Worm (Caenorhabditis elegans) whole organism, L4 larva: ENCODE results near the gene R11H6.4.

Experiments used
- F10B5.3 ChIP-seq: sonication (generic microtip); optimal IDR thresholded peaks from 2 replicates; lab custom pipeline; 2016; ENCODE audit warnings: mild to moderate bottlenecking, missing genetic modification characterization, missing compliant biosample characterization
- F37D6.2 ChIP-seq: sonication (generic microtip); optimal IDR thresholded peaks from 2 replicates; lab custom pipeline; 2016; ENCODE audit warnings: mild to moderate bottlenecking, missing genetic modification characterization, missing compliant biosample characterization
- R02D3.7 ChIP-seq: fragments of 150-350 bp; sonication (generic microtip); optimal IDR thresholded peaks from 3 replicates; lab custom pipeline; 2014; ENCODE audit warnings: missing biosample characterization, missing genetic modification characterization
- T20F7.1 ChIP-seq: fragments of 200-800 bp; sonication (Bioruptor generic); optimal IDR thresholded peaks from 2 replicates; lab custom pipeline; 2018; ENCODE audit warnings: mild to moderate bottlenecking, missing genetic modification characterization, missing compliant biosample characterization
- T26A8.4 ChIP-seq: fragments of 200-800 bp; sonication (Bioruptor generic); IDR thresholded peaks from 2 replicates; pipeline ENCODE4 v1.3.6; 2022; ENCODE audit warnings: missing genetic modification characterization, missing compliant biosample characterization
- Y48G9A.11 ChIP-seq: fragments of 200-800 bp; sonication (Bioruptor generic); IDR thresholded peaks from 2 replicates; pipeline ENCODE4 v1.3.6; 2022; ENCODE audit warnings: missing genetic modification reagents, missing genetic modification characterization, missing compliant biosample characterization
- ama-1 ChIP-seq: fragments of 150-350 bp; optimal IDR thresholded peaks from 2 replicates; lab custom pipeline; 2014; ENCODE audit warnings: inconsistent platforms, mixed read lengths
- attf-4 ChIP-seq: sonication (generic microtip); optimal IDR thresholded peaks from 3 replicates; lab custom pipeline; 2017; ENCODE audit warnings: missing biosample characterization, missing genetic modification characterization
- ceh-20 ChIP-seq: fragments of 200-800 bp; sonication (Bioruptor generic); IDR thresholded peaks from 2 replicates; pipeline ENCODE4 v1.3.6; 2022; ENCODE audit warnings: missing genetic modification reagents, missing genetic modification characterization, missing compliant biosample characterization
- ceh-28 ChIP-seq: fragments of 150-350 bp; optimal IDR thresholded peaks from 2 replicates; lab custom pipeline; 2014; ENCODE audit warnings: missing biosample characterization, missing genetic modification reagents, missing genetic modification characterization
- ceh-62 ChIP-seq: sonication (generic microtip); optimal IDR thresholded peaks from 2 replicates; lab custom pipeline; 2017; ENCODE audit warnings: missing biosample characterization, missing genetic modification characterization
- ceh-82 ChIP-seq: sonication (generic microtip); optimal IDR thresholded peaks from 2 replicates; lab custom pipeline; 2017; ENCODE audit warnings: missing biosample characterization, missing genetic modification characterization
- ces-1 ChIP-seq: fragments of 150-350 bp; sonication (generic microtip); optimal IDR thresholded peaks from 4 replicates; lab custom pipeline; 2014; ENCODE audit warnings: missing biosample characterization, missing genetic modification reagents, missing genetic modification characterization
- daf-19 ChIP-seq: fragments of 200-800 bp; sonication (Bioruptor generic); conservative IDR thresholded peaks from 2 replicates; pipeline ENCODE4 v1.3.6; 2022; ENCODE audit warnings: missing genetic modification characterization, missing compliant biosample characterization
- daf-8 ChIP-seq: fragments of 200-800 bp; sonication (Bioruptor generic); IDR thresholded peaks from 2 replicates; pipeline ENCODE4 v1.3.6; 2022; ENCODE audit warnings: missing genetic modification characterization, missing compliant biosample characterization
- dmd-6 ChIP-seq: fragments of 200-800 bp; sonication (Bioruptor generic); IDR thresholded peaks from 2 replicates; pipeline ENCODE4 v1.3.6; 2022; ENCODE audit warnings: missing genetic modification reagents, missing genetic modification characterization, missing compliant biosample characterization
- dmd-9 ChIP-seq: fragments of 200-800 bp; sonication (Bioruptor generic); IDR thresholded peaks from 2 replicates; pipeline ENCODE4 v1.3.6; 2022; ENCODE audit warnings: missing genetic modification reagents, missing genetic modification characterization, missing compliant biosample characterization
- dpl-1 ChIP-seq: fragments of 150-350 bp; optimal IDR thresholded peaks from 2 replicates; lab custom pipeline; 2014; ENCODE audit warnings: missing biosample characterization, missing genetic modification reagents, missing genetic modification characterization
- egl-27 ChIP-seq: sonication (generic microtip); optimal IDR thresholded peaks from 3 replicates; lab custom pipeline; 2017; ENCODE audit warnings: missing biosample characterization, missing genetic modification reagents, missing genetic modification characterization
- egl-43 ChIP-seq: fragments of 200-800 bp; sonication (Bioruptor generic); IDR thresholded peaks from 2 replicates; pipeline ENCODE4 v1.3.6; 2022; ENCODE audit warnings: missing genetic modification reagents, missing genetic modification characterization, missing compliant biosample characterization
- hif-1 ChIP-seq, 2 experiments: sonication (generic microtip); optimal IDR thresholded peaks; 2 replicates each; lab custom pipeline; 2016 to 2017; ENCODE audit warnings: missing compliant biosample characterization in 2 of 2, missing genetic modification characterization in 2 of 2, missing genetic modification reagents in 2 of 2, missing genotype in 2 of 2, mild to moderate bottlenecking in 1 of 2
- hlh-30 ChIP-seq: sonication (generic microtip); optimal IDR thresholded peaks from 2 replicates; lab custom pipeline; 2017; ENCODE audit warnings: antibody characterized with exemption, mild to moderate bottlenecking, missing genetic modification characterization, missing compliant biosample characterization; ENCODE audit not compliant: insufficient read depth
- lin-13 ChIP-seq: fragments of 150-350 bp; optimal IDR thresholded peaks from 2 replicates; lab custom pipeline; 2014; ENCODE audit warnings: missing biosample characterization, missing genetic modification reagents, missing genetic modification characterization
- lin-29 ChIP-seq: fragments of 200-800 bp; sonication (Bioruptor generic); IDR thresholded peaks from 2 replicates; pipeline ENCODE4 v1.3.6; 2022; ENCODE audit warnings: missing genetic modification reagents, missing genetic modification characterization, missing compliant biosample characterization
- lin-39 ChIP-seq: fragments of 150-350 bp; optimal IDR thresholded peaks from 2 replicates; lab custom pipeline; 2014; ENCODE audit warnings: missing biosample characterization, missing genetic modification reagents, missing genetic modification characterization
- lsy-2 ChIP-seq, 2 experiments: fragments of 150-350 bp in 1 of 2; sonication (generic microtip) in 1 of 2; optimal IDR thresholded peaks; 2 replicates each; lab custom pipeline; 2014 to 2017; ENCODE audit warnings: missing biosample characterization in 2 of 2, missing genetic modification characterization in 2 of 2
- madf-5 ChIP-seq, 2 experiments: fragments of 200-800 bp; sonication (Bioruptor generic); IDR thresholded peaks; 2 replicates each; pipeline ENCODE4 v1.3.6; 2022; ENCODE audit warnings: missing compliant biosample characterization in 2 of 2, missing genetic modification characterization in 2 of 2
- mdl-1 ChIP-seq, 2 experiments: fragments of 150-350 bp in 1 of 2; sonication (generic microtip) in 1 of 2; optimal IDR thresholded peaks; 2 replicates each; lab custom pipeline; 2014 to 2017; ENCODE audit warnings: missing biosample characterization in 2 of 2, missing genetic modification characterization in 2 of 2
- mxl-2 ChIP-seq: fragments of 200-800 bp; sonication (Bioruptor generic); conservative IDR thresholded peaks from 2 replicates; pipeline ENCODE4 v1.3.6; 2022; ENCODE audit warnings: missing genetic modification reagents, missing genetic modification characterization, missing compliant biosample characterization
- mxl-3 ChIP-seq: fragments of 200-800 bp; sonication (Bioruptor generic); optimal IDR thresholded peaks from 2 replicates; lab custom pipeline; 2018; ENCODE audit warnings: mild to moderate bottlenecking, missing genetic modification characterization, missing compliant biosample characterization
- nhr-102 ChIP-seq: sonication (generic microtip); optimal IDR thresholded peaks from 2 replicates; lab custom pipeline; 2016; ENCODE audit warnings: mild to moderate bottlenecking, missing genetic modification characterization, moderate library complexity, missing compliant biosample characterization
- nhr-11 ChIP-seq: fragments of 150-350 bp; optimal IDR thresholded peaks from 2 replicates; lab custom pipeline; 2014; ENCODE audit warnings: missing biosample characterization, missing genetic modification characterization
- nhr-237 ChIP-seq: sonication (generic microtip); optimal IDR thresholded peaks from 2 replicates; lab custom pipeline; 2017; ENCODE audit warnings: missing biosample characterization, missing genetic modification characterization
- nhr-28 ChIP-seq: fragments of 150-350 bp; optimal IDR thresholded peaks from 2 replicates; lab custom pipeline; 2014; ENCODE audit warnings: missing biosample characterization, missing genetic modification characterization
- nhr-42 ChIP-seq: fragments of 200-800 bp; sonication (Bioruptor generic); IDR thresholded peaks from 2 replicates; pipeline ENCODE4 v1.3.6; 2022; ENCODE audit warnings: missing genetic modification characterization, missing compliant biosample characterization
- pha-4 ChIP-seq, 2 experiments: fragments of 150-350 bp in 1 of 2; fragments of 200-800 bp in 1 of 2; sonication (Bioruptor generic) in 1 of 2; IDR thresholded peaks in 1 of 2; optimal IDR thresholded peaks in 1 of 2; 2 replicates each; pipeline versions ENCODE4 v1.3.6 to Lab custom; 2014 to 2022; ENCODE audit warnings: missing genetic modification characterization in 2 of 2, missing genetic modification reagents in 2 of 2, missing biosample characterization in 1 of 2, missing compliant biosample characterization in 1 of 2
- tag-97 ChIP-seq: fragments of 200-800 bp; sonication (Bioruptor generic); IDR thresholded peaks from 2 replicates; pipeline ENCODE4 v1.3.6; 2022; ENCODE audit warnings: missing genetic modification characterization, missing compliant biosample characterization
- tra-1 ChIP-seq: fragments of 200-800 bp; sonication (Bioruptor generic); IDR thresholded peaks from 2 replicates; pipeline ENCODE4 v1.3.6; 2022; ENCODE audit warnings: missing genetic modification reagents, missing genetic modification characterization, missing compliant biosample characterization
- unc-130 ChIP-seq: sonication (generic microtip); optimal IDR thresholded peaks from 2 replicates; lab custom pipeline; 2016; ENCODE audit warnings: missing genetic modification reagents, missing genetic modification characterization, missing compliant biosample characterization
- unc-62 ChIP-seq, 3 experiments: fragments of 150-350 bp in 1 of 3; sonication (generic microtip); optimal IDR thresholded peaks in 2 of 3; peaks in 1 of 3; 1 replicate in 1 of 3; 2 replicates in 2 of 3; lab custom pipeline; 2014 to 2017; ENCODE audit warnings: missing biosample characterization in 3 of 3, missing genetic modification characterization in 3 of 3, missing genetic modification reagents in 3 of 3, missing genotype in 1 of 3
- vab-7 ChIP-seq: fragments of 200-800 bp; sonication (Bioruptor generic); IDR thresholded peaks from 2 replicates; pipeline ENCODE4 v1.3.6; 2022; ENCODE audit warnings: missing genetic modification reagents, missing genetic modification characterization, missing compliant biosample characterization
- ztf-11 ChIP-seq: fragments of 150-350 bp; optimal IDR thresholded peaks from 2 replicates; lab custom pipeline; 2014; ENCODE audit warnings: missing biosample characterization, missing genetic modification characterization
- ztf-7 ChIP-seq: fragments of 150-350 bp; optimal IDR thresholded peaks from 2 replicates; lab custom pipeline; 2014; ENCODE audit warnings: missing biosample characterization, missing genetic modification characterization

R11H6.4 gene

DNA sequence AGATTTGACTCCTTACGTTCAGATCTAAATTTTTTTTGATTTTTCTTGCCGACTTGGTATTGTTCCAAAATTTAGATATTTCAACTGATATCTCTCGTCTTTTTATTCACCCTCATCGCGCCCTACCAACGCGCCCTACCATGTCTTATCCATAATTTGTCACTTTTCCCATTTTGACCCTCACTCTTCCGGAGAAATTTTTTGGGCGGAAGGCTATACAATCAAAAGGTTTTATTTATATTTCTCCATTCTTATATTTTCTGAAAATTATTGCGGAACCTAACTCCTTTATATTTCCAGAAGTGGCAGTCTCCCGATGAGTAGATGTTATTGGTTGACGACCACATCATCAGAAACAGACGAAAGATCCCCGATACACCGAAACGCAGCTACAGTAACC lies 11.1 kb downstream of the R11H6.4 start, which contains the start of gene hot-1:
Gene hot-1, plus strand, starts transcription at position 301 of the 400 bp plus-strand sequence.
- TF ChIP-seq nhr-42 (GFP tag; lab: Robert Waterston, UW), result no peak
- no peak for TF ChIP-seq attf-4 (tag; lab: Kevin White, UChicago)
- TF ChIP-seq mdl-1 (tag; optimal IDR thresholded peaks at IDR 0.05; lab: Kevin White, UChicago), result no peak
- TF ChIP-seq ceh-28 (tag; lab: Kevin White, UChicago), result no peak
- no peak for TF ChIP-seq nhr-28 (tag; lab: Kevin White, UChicago)
- no peak for TF ChIP-seq ces-1 (GFP tag; lab: Kevin White, UChicago)
- no peak for TF ChIP-seq hif-1 (tag; optimal IDR thresholded peaks at IDR 0.05; lab: Kevin White, UChicago)
- TF ChIP-seq daf-8, result no peak
- TF ChIP-seq vab-7, result no peak
- no peak for TF ChIP-seq lin-13 (GFP tag; lab: Kevin White, UChicago)
- TF ChIP-seq tag-97, result no peak
- no peak for TF ChIP-seq ceh-82 (tag; lab: Kevin White, UChicago)
- no peak for TF ChIP-seq tra-1 (GFP tag; lab: Robert Waterston, UW)

DNA sequence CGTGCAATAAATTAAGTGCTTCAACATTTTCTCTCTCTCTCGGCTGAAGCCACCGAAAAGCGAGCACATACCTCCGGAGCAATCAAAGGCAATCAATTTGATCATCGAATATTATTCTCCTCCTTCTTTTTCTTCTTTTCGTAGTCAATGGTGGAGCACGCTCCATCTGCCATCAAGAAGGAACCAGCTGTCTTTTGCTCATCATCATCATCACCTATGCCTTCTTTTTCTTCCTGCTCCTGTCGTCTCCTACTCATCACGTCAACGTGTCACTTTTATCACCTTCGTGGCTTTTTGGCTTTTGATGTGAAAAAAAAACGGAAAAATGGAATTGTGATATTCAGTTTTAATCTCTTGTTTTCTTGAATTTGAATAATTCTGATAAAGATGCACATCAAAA lies 15.9 kb downstream of the R11H6.4 start:
- TF ChIP-seq egl-27 (tag; lab: Kevin White, UChicago) (no peak), ceh-20 (GFP tag; lab: Robert Waterston, UW) (peak; percentile 50; the same call in 1 of the 2 replicates), unc-62 (GFP tag; optimal IDR thresholded peaks at IDR 0.05 in 1 of 2; lab: Kevin White, UChicago) (peak in 1 of 2 experiments; percentile 60), unc-62 (tag; optimal IDR thresholded peaks at IDR 0.05; lab: Kevin White, UChicago) (no peak)

DNA sequence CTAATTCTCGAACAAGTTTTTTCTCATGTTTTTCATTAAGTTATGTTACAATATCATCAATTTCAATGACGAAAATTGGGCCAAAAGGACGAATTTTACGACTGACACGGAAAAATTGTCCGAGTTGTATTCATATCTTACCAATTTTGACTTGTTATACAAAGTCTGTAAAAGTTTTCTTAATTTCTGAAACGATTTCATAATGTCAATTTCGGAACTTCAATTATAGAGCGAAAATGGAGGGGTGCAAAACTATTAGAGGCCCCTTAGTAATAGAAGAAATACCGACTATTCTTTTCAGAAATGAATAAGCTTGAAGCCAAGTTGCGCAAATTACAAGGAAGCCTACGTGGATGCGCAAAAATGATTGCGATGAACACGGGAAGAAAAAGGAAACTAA lies 21.8 kb downstream of the R11H6.4 start, which contains the start of gene F43D2.3:
Gene F43D2.3, plus strand, starts transcription at position 301 of the 400 bp plus-strand sequence.
- TF ChIP-seq dmd-6, result no peak
- no peak for TF ChIP-seq R02D3.7 (tag; lab: Kevin White, UChicago)
- TF ChIP-seq ceh-20 (GFP tag; lab: Robert Waterston, UW), result no peak
- no peak for TF ChIP-seq mxl-2 (GFP tag; lab: Robert Waterston, UW)
- TF ChIP-seq daf-19 (GFP tag; lab: Robert Waterston, UW), result no peak
- no peak for TF ChIP-seq lsy-2 (tag; optimal IDR thresholded peaks at IDR 0.05; lab: Kevin White, UChicago)
- no peak for TF ChIP-seq ama-1 (lab: Kevin White, UChicago)
- TF ChIP-seq dmd-9 (GFP tag; lab: Robert Waterston, UW), result no peak
- TF ChIP-seq pha-4 (GFP tag; IDR thresholded peaks at IDR 0.05; lab: Robert Waterston, UW), result no peak
- TF ChIP-seq pha-4 (tag; optimal IDR thresholded peaks at IDR 0.05; lab: Kevin White, UChicago), result no peak
- no peak for TF ChIP-seq unc-130 (GFP tag; lab: Kevin White, UChicago)
- no peak for TF ChIP-seq ztf-11
- no peak for TF ChIP-seq F37D6.2
- TF ChIP-seq T26A8.4 (GFP tag; lab: Robert Waterston, UW), result no peak
- no peak for TF ChIP-seq nhr-237 (tag; lab: Kevin White, UChicago)
- TF ChIP-seq T20F7.1 (GFP tag; lab: Kevin White, UChicago), result no peak
- TF ChIP-seq mdl-1 (tag; optimal IDR thresholded peaks at IDR 0.05; lab: Kevin White, UChicago), result no peak
- TF ChIP-seq Y48G9A.11 (GFP tag; lab: Robert Waterston, UW), result no peak
- TF ChIP-seq ztf-7 (tag; lab: Kevin White, UChicago), result no peak
- no peak for TF ChIP-seq nhr-102
- TF ChIP-seq madf-5 (GFP tag; IDR thresholded peaks at IDR 0.05; lab: Robert Waterston, UW), result no peak

- TF ChIP-seq lin-13 (GFP tag; lab: Kevin White, UChicago), result no peak
- no peak for TF ChIP-seq nhr-237 (tag; lab: Kevin White, UChicago)
- no peak for TF ChIP-seq egl-27 (tag; lab: Kevin White, UChicago)
- no peak for TF ChIP-seq daf-8
- no peak for TF ChIP-seq nhr-11 (tag; lab: Kevin White, UChicago)
- no peak for TF ChIP-seq dpl-1 (GFP tag; lab: Kevin White, UChicago)
- no peak for TF ChIP-seq egl-43 (GFP tag; lab: Robert Waterston, UW)
- no peak for TF ChIP-seq hif-1 (tag; optimal IDR thresholded peaks at IDR 0.05; lab: Kevin White, UChicago)
- TF ChIP-seq mdl-1 (tag; optimal IDR thresholded peaks at IDR 0.05; lab: Kevin White, UChicago), result peak in 1 of 2 experiments; percentile 29
- no peak for TF ChIP-seq F37D6.2
- TF ChIP-seq lin-29, result no peak
- TF ChIP-seq nhr-28 (tag; lab: Kevin White, UChicago), result peak; percentile 30
- TF ChIP-seq mxl-3 (GFP tag; lab: Kevin White, UChicago), result peak; percentile 39
- TF ChIP-seq ceh-62 (tag; lab: Kevin White, UChicago), result no peak
- peak; percentile 43 for TF ChIP-seq hlh-30
- no peak for TF ChIP-seq lin-39 (tag; lab: Kevin White, UChicago)
- peak in 1 of 2 experiments; percentile 60 for TF ChIP-seq unc-62 (GFP tag; optimal IDR thresholded peaks at IDR 0.05 in 1 of 2; lab: Kevin White, UChicago)
- no peak for TF ChIP-seq unc-62 (tag; optimal IDR thresholded peaks at IDR 0.05; lab: Kevin White, UChicago)
- TF ChIP-seq ceh-20 (GFP tag; lab: Robert Waterston, UW), result no peak
- no peak for TF ChIP-seq F10B5.3 (tag; lab: Kevin White, UChicago)
- peak; percentile 17; the same call in 1 of the 2 replicates for TF ChIP-seq dmd-6
Measured at ce11 chrV:14633319-14633718, 23.6 kb downstream of the R11H6.4 start.
